Worm (Caenorhabditis elegans): ENCODE measurements around the gene C08G5.7.

Gene C08G5.7

ce11 chrII:769250-769649 lies 4.1 kb upstream of the C08G5.7 start:
- TF ChIP-seq Y95B8A.8 (GFP tag; IDR thresholded peaks at IDR 0.05): no peak
- no peak for TF ChIP-seq attf-3 (GFP tag; conservative IDR thresholded peaks at IDR 0.05)
- TF ChIP-seq zim-3 (tag; optimal IDR thresholded peaks at IDR 0.05): no peak
- no peak for TF ChIP-seq C06A6.2 (GFP tag; conservative IDR thresholded peaks at IDR 0.05)
- no peak for TF ChIP-seq F39B2.1 (GFP tag; IDR thresholded peaks at IDR 0.05)
- peak; percentile 41 for TF ChIP-seq rpc-1 (optimal IDR thresholded peaks at IDR 0.05)
- TF ChIP-seq rpc-1 (tag; optimal IDR thresholded peaks at IDR 0.05): peak; percentile 74
- TF ChIP-seq Y79H2A.3 (GFP tag; conservative IDR thresholded peaks at IDR 0.05): no peak
- no peak for TF ChIP-seq K11D2.4 (GFP tag; IDR thresholded peaks at IDR 0.05)
- no peak for TF ChIP-seq B0019.2 (GFP tag; conservative IDR thresholded peaks at IDR 0.05)
- TF ChIP-seq ceh-79 (tag; optimal IDR thresholded peaks at IDR 0.05): no peak
- TF ChIP-seq hmg-1.2 (GFP tag; IDR thresholded peaks at IDR 0.05): no peak
- TF ChIP-seq bed-2 (GFP tag; IDR thresholded peaks at IDR 0.05): no peak
- TF ChIP-seq die-1 (tag; optimal IDR thresholded peaks at IDR 0.05): peak; percentile 44
- TF ChIP-seq tbx-9 (tag; optimal IDR thresholded peaks at IDR 0.05; ENCODE audit: borderline replicate concordance): no peak
- TF ChIP-seq snpc-1.3 (tag; optimal IDR thresholded peaks at IDR 0.05; ENCODE audit: insufficient read depth): no peak
- no peak for TF ChIP-seq ekl-4 (GFP tag; IDR thresholded peaks at IDR 0.05)
- TF ChIP-seq xnd-1 (tag; optimal IDR thresholded peaks at IDR 0.05): no peak
- TF ChIP-seq lin-26 (GFP tag; IDR thresholded peaks at IDR 0.05): peak; percentile 8; the same call in 1 of the 2 replicates
- TF ChIP-seq efl-1 (GFP tag; optimal IDR thresholded peaks at IDR 0.05): no peak
- TF ChIP-seq rcor-1 (GFP tag; IDR thresholded peaks at IDR 0.05): no peak
- TF ChIP-seq lag-1 (GFP tag; IDR thresholded peaks at IDR 0.05): no peak
- TF ChIP-seq F57A8.1 (GFP tag; optimal IDR thresholded peaks at IDR 0.05): no peak
- TF ChIP-seq B0336.3 (GFP tag; IDR thresholded peaks at IDR 0.05): no peak
- TF ChIP-seq F49E8.2 (tag; optimal IDR thresholded peaks at IDR 0.05; ENCODE audit: insufficient read depth): no peak
- peak in 1 of 2 experiments; percentile 39 for TF ChIP-seq rec-8 (tag; optimal IDR thresholded peaks at IDR 0.05)
- TF ChIP-seq dpl-1 (GFP tag; optimal IDR thresholded peaks at IDR 0.05): no peak
- no peak for TF ChIP-seq D2030.7 (GFP tag; IDR thresholded peaks at IDR 0.05)
- TF ChIP-seq ztf-18 (tag; optimal IDR thresholded peaks at IDR 0.05): peak; percentile 32
- TF ChIP-seq snpc-4 (GFP tag; optimal IDR thresholded peaks at IDR 0.05): no peak
- TF ChIP-seq snpc-4 (tag; optimal IDR thresholded peaks at IDR 0.05): no peak
- no peak for TF ChIP-seq snpc-3.4 (tag; optimal IDR thresholded peaks at IDR 0.05)
- no peak for TF ChIP-seq ets-4 (GFP tag; optimal IDR thresholded peaks at IDR 0.05)
- TF ChIP-seq B0261.1 (tag; optimal IDR thresholded peaks at IDR 0.05): peak; percentile 54
- TF ChIP-seq C17E4.6 (GFP tag; IDR thresholded peaks at IDR 0.05): no peak
- no peak for TF ChIP-seq fkh-3 (tag; optimal IDR thresholded peaks at IDR 0.05)
- no peak for TF ChIP-seq let-526 (GFP tag; IDR thresholded peaks at IDR 0.05)
- no peak for TF ChIP-seq F23B12.7 (tag; optimal IDR thresholded peaks at IDR 0.05; ENCODE audit: insufficient read depth)
- TF ChIP-seq ztf-3 (GFP tag; optimal IDR thresholded peaks at IDR 0.05): no peak
- no peak for TF ChIP-seq ztf-6 (GFP tag; IDR thresholded peaks at IDR 0.05)
- peak; percentile 82 for TF ChIP-seq tbp1 (GFP tag; optimal IDR thresholded peaks at IDR 0.05)
- TF ChIP-seq hrde-1 (tag; optimal IDR thresholded peaks at IDR 0.05; ENCODE audit: borderline replicate concordance): no peak
- no peak for TF ChIP-seq lin-35 (GFP tag; optimal IDR thresholded peaks at IDR 0.05)
- TF ChIP-seq mes-4 (tag; optimal IDR thresholded peaks at IDR 0.05): no peak

Measured in whole organism, young adult.